In genomic region chr3L:12494273-12494672, dm6 we compare ENCODE assay signal across 2 fruit fly cellular contexts.
TF ChIP-seq lines count a peak whose summit lies in the region.

No protein-coding gene starts in this region.

- no peak for TF ChIP-seq CTCF in whole organism, embryonic (GFP tag; optimal IDR thresholded peaks at IDR 0.05; lab: Kevin White, UChicago)

TF ChIP-seq in whole organism, embryonic, 481 proteins besides CTCF, POLR2A, EP300 and RAD21:
- no peak for TF ChIP-seq dmrt99B (tag; optimal IDR thresholded peaks at IDR 0.05; lab: Kevin White, UChicago)
- TF ChIP-seq sqz (GFP tag; optimal IDR thresholded peaks at IDR 0.05; lab: Kevin White, UChicago) = peak; percentile 28
- no peak for TF ChIP-seq CG14860 (GFP tag; IDR thresholded peaks at IDR 0.05; lab: Robert Waterston, UW; ENCODE audit: partially characterized antibody)
- TF ChIP-seq CG6683 (GFP tag; optimal IDR thresholded peaks at IDR 0.05; lab: Kevin White, UChicago) = no peak
- no peak for TF ChIP-seq Kr (GFP tag; optimal IDR thresholded peaks at IDR 0.05; lab: Kevin White, UChicago)
- TF ChIP-seq Vsx1 (GFP tag; optimal IDR thresholded peaks at IDR 0.05; lab: Kevin White, UChicago) = no peak
- no peak for TF ChIP-seq CG12219 (GFP tag; optimal IDR thresholded peaks at IDR 0.05; lab: Kevin White, UChicago)
- no peak for TF ChIP-seq Taf1 (GFP tag; IDR thresholded peaks at IDR 0.05; lab: Robert Waterston, UW)
- TF ChIP-seq CG18011 (GFP tag; optimal IDR thresholded peaks at IDR 0.05; lab: Kevin White, UChicago) = no peak
- no peak for TF ChIP-seq pho (GFP tag; optimal IDR thresholded peaks at IDR 0.05; lab: Kevin White, UChicago)
- TF ChIP-seq Hey (tag; optimal IDR thresholded peaks at IDR 0.05; lab: Kevin White, UChicago) = no peak
- TF ChIP-seq ind (GFP tag; optimal IDR thresholded peaks at IDR 0.05; lab: Kevin White, UChicago) = no peak
- TF ChIP-seq CG4282 (GFP tag; optimal IDR thresholded peaks at IDR 0.05; lab: Kevin White, UChicago) = no peak
- no peak for TF ChIP-seq CG1603 (tag; optimal IDR thresholded peaks at IDR 0.05; lab: Kevin White, UChicago)
- no peak for TF ChIP-seq CG1602 (GFP tag; optimal IDR thresholded peaks at IDR 0.05; lab: Kevin White, UChicago)
- TF ChIP-seq CG10462 (GFP tag; optimal IDR thresholded peaks at IDR 0.05; lab: Kevin White, UChicago) = no peak
- TF ChIP-seq CG4424 (GFP tag; optimal IDR thresholded peaks at IDR 0.05; lab: Kevin White, UChicago) = no peak
- peak in 1 of 2 experiments; percentile 85 for TF ChIP-seq Eip74EF (GFP tag; optimal IDR thresholded peaks at IDR 0.05; lab: Kevin White, UChicago)
- no peak for TF ChIP-seq CG4707 (GFP tag; optimal IDR thresholded peaks at IDR 0.05; lab: Kevin White, UChicago)
- TF ChIP-seq slp2 (GFP tag; optimal IDR thresholded peaks at IDR 0.05; lab: Kevin White, UChicago) = no peak
- TF ChIP-seq insv (GFP tag; optimal IDR thresholded peaks at IDR 0.05; lab: Kevin White, UChicago) = no peak
- TF ChIP-seq NK7.1 (GFP tag; optimal IDR thresholded peaks at IDR 0.05; lab: Kevin White, UChicago) = no peak
- TF ChIP-seq ssp (GFP tag; IDR thresholded peaks at IDR 0.05; lab: Robert Waterston, UW) = no peak
- no peak for TF ChIP-seq CG2116 (GFP tag; optimal IDR thresholded peaks at IDR 0.05; lab: Kevin White, UChicago)
- TF ChIP-seq Scr (GFP tag; IDR thresholded peaks at IDR 0.05; lab: Robert Waterston, UW; ENCODE audit: partially characterized antibody) = no peak
- no peak for TF ChIP-seq lola (GFP tag; optimal IDR thresholded peaks at IDR 0.05; lab: Kevin White, UChicago)
- TF ChIP-seq vvl (GFP tag; IDR thresholded peaks at IDR 0.05; lab: Robert Waterston, UW) = peak; percentile 27; the same call in 1 of the 2 replicates
- no peak for TF ChIP-seq CG8388 (GFP tag; optimal IDR thresholded peaks at IDR 0.05; lab: Kevin White, UChicago)
- peak; percentile 32 for TF ChIP-seq ftz-f1 (GFP tag; optimal IDR thresholded peaks at IDR 0.05; lab: Kevin White, UChicago)
- TF ChIP-seq grau (tag; optimal IDR thresholded peaks at IDR 0.05; lab: Kevin White, UChicago) = no peak
- no peak for TF ChIP-seq ap (GFP tag; IDR thresholded peaks at IDR 0.05; lab: Robert Waterston, UW)
- peak; percentile 58; the same call in 1 of the 3 replicates for TF ChIP-seq sr (GFP tag; IDR thresholded peaks at IDR 0.05; lab: Robert Waterston, UW)
- no peak for TF ChIP-seq Awh (GFP tag; IDR thresholded peaks at IDR 0.05; lab: Robert Waterston, UW)
- no peak for TF ChIP-seq CG30403 (GFP tag; optimal IDR thresholded peaks at IDR 0.05; lab: Kevin White, UChicago)
- no peak for TF ChIP-seq CG12391 (tag; optimal IDR thresholded peaks at IDR 0.05; lab: Kevin White, UChicago)
- no peak for TF ChIP-seq CG2875 (GFP tag; optimal IDR thresholded peaks at IDR 0.05; lab: Kevin White, UChicago)
- no peak for TF ChIP-seq disco-r (GFP tag; optimal IDR thresholded peaks at IDR 0.05; lab: Kevin White, UChicago)
- no peak for TF ChIP-seq CG13424 (tag; optimal IDR thresholded peaks at IDR 0.05; lab: Kevin White, UChicago)
- TF ChIP-seq CG15601 (tag; optimal IDR thresholded peaks at IDR 0.05; lab: Kevin White, UChicago) = no peak
TF ChIP-seq in whole organism, embryonic: peak in this region for 5.

TF ChIP-seq in whole organism, prepupa, 60 proteins besides CTCF, POLR2A, EP300 and RAD21:
- TF ChIP-seq CG6163 (GFP tag; IDR thresholded peaks at IDR 0.05; lab: Robert Waterston, UW) (0 out of 3 replicates have a peak, but pooled peaks have one; percentile 18), Eip93F (GFP tag; optimal IDR thresholded peaks at IDR 0.05; lab: Kevin White, UChicago) (no peak)
TF ChIP-seq in whole organism, prepupa: peak in this region for 1.
